Worm (Caenorhabditis elegans) whole organism, L4 larva: ENCODE measurements around the gene fbxb-97.

ENCODE experiments used
- egl-27 ChIP-seq: sonication (generic microtip); optimal IDR thresholded peaks from 3 replicates; lab custom pipeline; 2017; ENCODE audit warnings: missing biosample characterization, missing genetic modification reagents, missing genetic modification characterization
- lin-39 ChIP-seq: fragments of 150-350 bp; optimal IDR thresholded peaks from 2 replicates; lab custom pipeline; 2014; ENCODE audit warnings: missing biosample characterization, missing genetic modification reagents, missing genetic modification characterization

DNA sequence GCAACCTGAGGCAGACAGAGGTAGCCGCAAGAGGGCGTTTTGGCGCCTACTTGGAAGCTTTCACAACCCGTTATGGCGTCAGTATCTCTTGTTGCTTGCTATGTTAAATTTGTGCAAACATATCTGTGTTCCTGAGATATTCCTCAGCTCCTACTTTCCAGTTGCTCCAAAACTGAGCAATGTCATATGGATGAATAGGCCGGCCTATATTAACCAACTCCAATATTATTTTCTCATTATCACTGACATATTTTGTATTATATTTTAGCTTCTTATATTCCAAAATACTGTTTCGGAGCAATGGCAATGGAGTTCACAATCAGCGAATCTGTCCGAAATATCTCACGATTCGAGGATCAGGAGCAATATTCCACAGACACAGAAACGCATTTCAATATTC is 27.7 kb upstream of the fbxb-97 start, which contains the start of gene math-13:
- TF ChIP-seq egl-27 (tag; lab: Kevin White, UChicago) (no peak), lin-39 (tag; lab: Kevin White, UChicago) (no peak)
